In the genomic region with DNA sequence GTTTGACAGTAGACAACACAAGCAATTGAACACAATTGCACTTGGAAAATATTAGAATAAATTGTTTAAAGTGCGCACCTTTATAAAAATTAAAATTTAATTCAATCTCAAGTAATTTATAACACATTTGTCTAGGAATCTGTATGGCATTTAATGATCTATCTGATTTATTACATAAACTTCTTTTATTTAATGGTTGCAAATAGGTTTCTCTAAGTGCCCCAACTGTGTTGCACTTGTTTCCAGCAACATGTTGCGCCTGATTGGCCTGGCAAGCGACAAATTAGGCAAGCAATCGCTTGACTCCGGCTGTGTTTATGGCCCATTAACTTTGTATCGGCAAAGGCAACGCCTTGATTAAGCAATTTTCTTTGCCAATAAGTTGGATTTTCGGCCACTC, we compare ENCODE assay signal across 3 fruit fly cellular contexts.
TF ChIP-seq lines count a peak whose summit lies in the region.

No protein-coding gene starts in this region.

- no peak for TF ChIP-seq CTCF in whole organism, embryonic (GFP tag; optimal IDR thresholded peaks at IDR 0.05; lab: Kevin White, UChicago)

TF ChIP-seq in whole organism, embryonic, 481 proteins besides CTCF, POLR2A, EP300 and RAD21:
- TF ChIP-seq CG11504 (tag; optimal IDR thresholded peaks at IDR 0.05; lab: Kevin White, UChicago) (peak; percentile 57), Drgx (GFP tag; IDR thresholded peaks at IDR 0.05; lab: Robert Waterston, UW) (peak; percentile 44; the same call in 1 of the 2 replicates), Dek (tag; optimal IDR thresholded peaks at IDR 0.05; lab: Kevin White, UChicago) (no peak)

TF ChIP-seq in whole organism, prepupa, 60 proteins besides CTCF, POLR2A, EP300 and RAD21 (continues in another document):
- TF ChIP-seq fd59A (GFP tag; optimal IDR thresholded peaks at IDR 0.05; lab: Kevin White, UChicago) (no peak), CG7368 (GFP tag; optimal IDR thresholded peaks at IDR 0.05; lab: Kevin White, UChicago) (no peak), vri (GFP tag; optimal IDR thresholded peaks at IDR 0.05; lab: Kevin White, UChicago) (no peak), CG15336 (GFP tag; IDR thresholded peaks at IDR 0.05; lab: Robert Waterston, UW) (peak; percentile 50; the same call in 1 of the 2 replicates), CG11902 (GFP tag; optimal IDR thresholded peaks at IDR 0.05; lab: Kevin White, UChicago) (no peak), CG16779 (tag; optimal IDR thresholded peaks at IDR 0.05; lab: Kevin White, UChicago) (no peak), Eip75B (GFP tag; optimal IDR thresholded peaks at IDR 0.05; lab: Kevin White, UChicago) (no peak), lz (GFP tag; optimal IDR thresholded peaks at IDR 0.05; lab: Kevin White, UChicago) (no peak), dsx (GFP tag; optimal IDR thresholded peaks at IDR 0.05; lab: Kevin White, UChicago; ENCODE audit: poor library complexity, severe bottlenecking) (no peak), Ets21C (GFP tag; optimal IDR thresholded peaks at IDR 0.05; lab: Kevin White, UChicago) (no peak), Eip93F (GFP tag; optimal IDR thresholded peaks at IDR 0.05; lab: Kevin White, UChicago) (no peak), Gug (GFP tag; IDR thresholded peaks at IDR 0.05; lab: Robert Waterston, UW) (peak; percentile 46; the same call in 1 of the 2 replicates), CG31627 (GFP tag; optimal IDR thresholded peaks at IDR 0.05; lab: Kevin White, UChicago) (no peak), Ets96B (tag; optimal IDR thresholded peaks at IDR 0.05; lab: Kevin White, UChicago) (no peak), CG6163 (GFP tag; IDR thresholded peaks at IDR 0.05; lab: Robert Waterston, UW) (0 out of 3 replicates have a peak, but pooled peaks have one; percentile 10), cyc (GFP tag; optimal IDR thresholded peaks at IDR 0.05; lab: Kevin White, UChicago) (no peak), CG11294 (GFP tag; IDR thresholded peaks at IDR 0.05; lab: Robert Waterston, UW) (no peak), spab (GFP tag; optimal IDR thresholded peaks at IDR 0.05; lab: Kevin White, UChicago) (no peak), CG8119 (GFP tag; IDR thresholded peaks at IDR 0.05; lab: Robert Waterston, UW) (peak; percentile 63), Blimp-1 (GFP tag; optimal IDR thresholded peaks at IDR 0.05; lab: Kevin White, UChicago) (no peak), CG3032 (tag; optimal IDR thresholded peaks at IDR 0.05; lab: Kevin White, UChicago) (no peak), CG11762 (GFP tag; optimal IDR thresholded peaks at IDR 0.05; lab: Kevin White, UChicago; ENCODE audit: insufficient read depth) (no peak), Lpt (GFP tag; optimal IDR thresholded peaks at IDR 0.05; lab: Kevin White, UChicago) (no peak), CG6808 (GFP tag; optimal IDR thresholded peaks at IDR 0.05; lab: Kevin White, UChicago) (no peak), Hr38 (GFP tag; optimal IDR thresholded peaks at IDR 0.05; lab: Kevin White, UChicago) (no peak), salr (GFP tag; optimal IDR thresholded peaks at IDR 0.05; lab: Kevin White, UChicago) (no peak), eg (GFP tag; IDR thresholded peaks at IDR 0.05; lab: Robert Waterston, UW) (peak; percentile 50; the same call in 2 of the 3 replicates), CG1621 (tag; optimal IDR thresholded peaks at IDR 0.05; lab: Kevin White, UChicago) (no peak), ss (GFP tag; optimal IDR thresholded peaks at IDR 0.05; lab: Kevin White, UChicago) (no peak), acj6 (GFP tag; optimal IDR thresholded peaks at IDR 0.05; lab: Kevin White, UChicago) (no peak), Hr4 (GFP tag; optimal IDR thresholded peaks at IDR 0.05; lab: Kevin White, UChicago) (peak; percentile 22), OdsH (GFP tag; optimal IDR thresholded peaks at IDR 0.05; lab: Kevin White, UChicago) (peak; percentile 18), CG6792 (GFP tag; optimal IDR thresholded peaks at IDR 0.05; lab: Kevin White, UChicago) (no peak), CG8319 (GFP tag; optimal IDR thresholded peaks at IDR 0.05; lab: Kevin White, UChicago) (no peak), svp (GFP tag; lab: Kevin White, UChicago) (no peak), CG9139 (GFP tag; optimal IDR thresholded peaks at IDR 0.05; lab: Kevin White, UChicago) (no peak), net (GFP tag; optimal IDR thresholded peaks at IDR 0.05; lab: Kevin White, UChicago) (no peak), Eip78C (GFP tag; lab: Kevin White, UChicago) (no peak), Sox15 (GFP tag; optimal IDR thresholded peaks at IDR 0.05; lab: Kevin White, UChicago) (no peak), CG32006 (GFP tag; optimal IDR thresholded peaks at IDR 0.05; lab: Kevin White, UChicago) (peak; percentile 32), topi (GFP tag; optimal IDR thresholded peaks at IDR 0.05; lab: Kevin White, UChicago) (no peak), fkh (GFP tag; optimal IDR thresholded peaks at IDR 0.05; lab: Kevin White, UChicago) (no peak), achi (GFP tag; optimal IDR thresholded peaks at IDR 0.05; lab: Kevin White, UChicago) (no peak)

TF ChIP-seq in whole organism, pupa, 21 proteins besides CTCF, POLR2A, EP300 and RAD21:
- 0 out of 2 replicates have a peak, but pooled peaks have one; percentile 22 for TF ChIP-seq CG12605 (GFP tag; IDR thresholded peaks at IDR 0.05; lab: Robert Waterston, UW)
- TF ChIP-seq CG4496 (GFP tag; IDR thresholded peaks at IDR 0.05; lab: Robert Waterston, UW): peak; percentile 53; the same call in 1 of the 3 replicates
- TF ChIP-seq Ets98B (GFP tag; IDR thresholded peaks at IDR 0.05; lab: Robert Waterston, UW): peak; percentile 37
- TF ChIP-seq CG8159 (tag; optimal IDR thresholded peaks at IDR 0.05; lab: Kevin White, UChicago): no peak
- no peak for TF ChIP-seq Pif1B (GFP tag; optimal IDR thresholded peaks at IDR 0.05; lab: Kevin White, UChicago)
- TF ChIP-seq CG15710 (tag; optimal IDR thresholded peaks at IDR 0.05; lab: Kevin White, UChicago): no peak
- peak; percentile 46; the same call in 1 of the 2 replicates for TF ChIP-seq CG32121 (GFP tag; IDR thresholded peaks at IDR 0.05; lab: Robert Waterston, UW)
- no peak for TF ChIP-seq gl (tag; optimal IDR thresholded peaks at IDR 0.05; lab: Kevin White, UChicago)
- TF ChIP-seq D1 (tag; optimal IDR thresholded peaks at IDR 0.05; lab: Kevin White, UChicago): no peak
- no peak for TF ChIP-seq CG10348 (GFP tag; IDR thresholded peaks at IDR 0.05; lab: Robert Waterston, UW)
- no peak for TF ChIP-seq CG9948 (tag; optimal IDR thresholded peaks at IDR 0.05; lab: Kevin White, UChicago)
- no peak for TF ChIP-seq Snoo (tag; optimal IDR thresholded peaks at IDR 0.05; lab: Kevin White, UChicago)
- no peak for TF ChIP-seq CG14655 (GFP tag; optimal IDR thresholded peaks at IDR 0.05; lab: Kevin White, UChicago)
- no peak for TF ChIP-seq EcR (GFP tag; optimal IDR thresholded peaks at IDR 0.05; lab: Kevin White, UChicago)
TF ChIP-seq in whole organism, pupa: peak in this region for 4.

Comparison
In these comparisons a context has a peak if more than half of its experiments do, and no peak if none do; other contexts are left out.
1. Of the 7 proteins assayed by ChIP-seq in both whole organism, embryonic and whole organism, prepupa: peak only in whole organism, embryonic: none; only in whole organism, prepupa: Gug; in both: none; in neither: 6.